Fruit fly (Drosophila melanogaster): ENCODE data around the gene TTLL1A.
A peak's percentile ranks its signal among the peaks of the same experiment; 100 is the strongest.

TTLL1A gene

dm6 chrX:17218232-17218951 lies 16.0 kb upstream of the TTLL1A start, which contains the start of gene CG12998 (continued):
- TF ChIP-seq CG8632 (GFP tag; optimal IDR thresholded peaks at IDR 0.05) (peak; percentile 29), Sox102F (GFP tag; optimal IDR thresholded peaks at IDR 0.05) (no peak), CG34406 (GFP tag; optimal IDR thresholded peaks at IDR 0.05) (no peak), CG4318 (GFP tag; optimal IDR thresholded peaks at IDR 0.05) (no peak), Smox (GFP tag; optimal IDR thresholded peaks at IDR 0.05) (no peak), Hr38 (GFP tag; optimal IDR thresholded peaks at IDR 0.05) (no peak), Ets96B (tag; optimal IDR thresholded peaks at IDR 0.05) (peak; percentile 34), Eip93F (GFP tag; optimal IDR thresholded peaks at IDR 0.05) (no peak), eg (GFP tag; IDR thresholded peaks at IDR 0.05) (peak; percentile 46; the same call in 1 of the 3 replicates), cyc (GFP tag; optimal IDR thresholded peaks at IDR 0.05) (no peak), CG32006 (GFP tag; optimal IDR thresholded peaks at IDR 0.05) (peak; percentile 53), CG1621 (tag; optimal IDR thresholded peaks at IDR 0.05) (peak; percentile 15), dsx (GFP tag; optimal IDR thresholded peaks at IDR 0.05; ENCODE audit: poor library complexity, severe bottlenecking) (peak; percentile 12), vri (GFP tag; optimal IDR thresholded peaks at IDR 0.05) (no peak), fd85E (GFP tag; optimal IDR thresholded peaks at IDR 0.05) (no peak)

DNA sequence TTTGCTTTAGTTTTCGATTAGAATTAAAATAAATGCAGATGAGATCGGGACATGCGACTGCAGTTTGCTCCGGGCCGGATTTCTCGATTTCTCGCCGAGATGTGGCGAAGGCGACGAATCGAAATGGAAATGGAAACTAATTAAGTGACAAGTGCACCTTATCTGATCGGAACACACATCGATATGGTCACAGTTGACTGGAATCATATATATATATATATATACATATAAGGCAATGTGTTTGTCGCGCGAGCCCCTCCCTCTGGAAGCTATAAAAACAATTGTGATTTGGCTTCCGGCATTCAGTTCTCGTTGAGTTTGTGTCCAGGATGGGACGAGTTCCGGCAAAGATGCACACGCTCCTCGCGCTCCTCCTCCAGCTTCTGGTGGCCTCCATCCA lies 12.6 kb upstream of the TTLL1A start, which contains the start of gene CG5162:
CG5162 (plus strand) TSS at position 301 of the 400 bp plus-strand sequence.
- TF ChIP-seq Sox102F (GFP tag; optimal IDR thresholded peaks at IDR 0.05) = no peak
- TF ChIP-seq CG9139 (GFP tag; optimal IDR thresholded peaks at IDR 0.05) = no peak
- TF ChIP-seq svp (GFP tag) = no peak
- TF ChIP-seq CG10631 (GFP tag; optimal IDR thresholded peaks at IDR 0.05) = no peak
- no peak for TF ChIP-seq CG4318 (GFP tag; optimal IDR thresholded peaks at IDR 0.05)
- TF ChIP-seq fkh (GFP tag; optimal IDR thresholded peaks at IDR 0.05) = no peak
- TF ChIP-seq ss (GFP tag; optimal IDR thresholded peaks at IDR 0.05) = no peak
- no peak for TF ChIP-seq vri (GFP tag; optimal IDR thresholded peaks at IDR 0.05)
- no peak for TF ChIP-seq Eip78C (GFP tag)
- TF ChIP-seq spab (GFP tag; optimal IDR thresholded peaks at IDR 0.05) = no peak
- TF ChIP-seq fd59A (GFP tag; optimal IDR thresholded peaks at IDR 0.05) = no peak
- no peak for TF ChIP-seq CG8119 (GFP tag; IDR thresholded peaks at IDR 0.05)
- TF ChIP-seq Ets21C (GFP tag; optimal IDR thresholded peaks at IDR 0.05) = no peak
- TF ChIP-seq acj6 (GFP tag; optimal IDR thresholded peaks at IDR 0.05) = no peak
- no peak for TF ChIP-seq esn (GFP tag; optimal IDR thresholded peaks at IDR 0.05)
- no peak for TF ChIP-seq pdm3 (GFP tag; optimal IDR thresholded peaks at IDR 0.05)
- TF ChIP-seq CG1621 (tag; optimal IDR thresholded peaks at IDR 0.05) = no peak
- TF ChIP-seq Hr4 (GFP tag; optimal IDR thresholded peaks at IDR 0.05) = no peak
- no peak for TF ChIP-seq CG6808 (GFP tag; optimal IDR thresholded peaks at IDR 0.05)
- no peak for TF ChIP-seq CG6276 (GFP tag; optimal IDR thresholded peaks at IDR 0.05)

dm6 chrX:17212007-17212406 lies 9.6 kb upstream of the TTLL1A start, which contains the start of gene CG18258:
Gene CG18258 (plus strand): TSS chrX:17212307.
- TF ChIP-seq Sox14 (GFP tag; optimal IDR thresholded peaks at IDR 0.05) = no peak
- no peak for TF ChIP-seq CG16779 (tag; optimal IDR thresholded peaks at IDR 0.05)
- no peak for TF ChIP-seq CG8632 (GFP tag; optimal IDR thresholded peaks at IDR 0.05)
- no peak for TF ChIP-seq OdsH (GFP tag; optimal IDR thresholded peaks at IDR 0.05)
- TF ChIP-seq CG10631 (GFP tag; optimal IDR thresholded peaks at IDR 0.05) = no peak
- TF ChIP-seq ss (GFP tag; optimal IDR thresholded peaks at IDR 0.05) = no peak
- no peak for TF ChIP-seq CG15336 (GFP tag; IDR thresholded peaks at IDR 0.05)
- TF ChIP-seq acj6 (GFP tag; optimal IDR thresholded peaks at IDR 0.05) = no peak
- no peak for TF ChIP-seq CG11902 (GFP tag; optimal IDR thresholded peaks at IDR 0.05)
- TF ChIP-seq CG6163 (GFP tag; IDR thresholded peaks at IDR 0.05) = no peak
- no peak for TF ChIP-seq CG1621 (tag; optimal IDR thresholded peaks at IDR 0.05)
- TF ChIP-seq CG6854 (GFP tag; optimal IDR thresholded peaks at IDR 0.05) = no peak

Data from whole organism, prepupa.